Fruit fly (Drosophila melanogaster): ENCODE data around the gene DopEcR.

DopEcR gene

DNA sequence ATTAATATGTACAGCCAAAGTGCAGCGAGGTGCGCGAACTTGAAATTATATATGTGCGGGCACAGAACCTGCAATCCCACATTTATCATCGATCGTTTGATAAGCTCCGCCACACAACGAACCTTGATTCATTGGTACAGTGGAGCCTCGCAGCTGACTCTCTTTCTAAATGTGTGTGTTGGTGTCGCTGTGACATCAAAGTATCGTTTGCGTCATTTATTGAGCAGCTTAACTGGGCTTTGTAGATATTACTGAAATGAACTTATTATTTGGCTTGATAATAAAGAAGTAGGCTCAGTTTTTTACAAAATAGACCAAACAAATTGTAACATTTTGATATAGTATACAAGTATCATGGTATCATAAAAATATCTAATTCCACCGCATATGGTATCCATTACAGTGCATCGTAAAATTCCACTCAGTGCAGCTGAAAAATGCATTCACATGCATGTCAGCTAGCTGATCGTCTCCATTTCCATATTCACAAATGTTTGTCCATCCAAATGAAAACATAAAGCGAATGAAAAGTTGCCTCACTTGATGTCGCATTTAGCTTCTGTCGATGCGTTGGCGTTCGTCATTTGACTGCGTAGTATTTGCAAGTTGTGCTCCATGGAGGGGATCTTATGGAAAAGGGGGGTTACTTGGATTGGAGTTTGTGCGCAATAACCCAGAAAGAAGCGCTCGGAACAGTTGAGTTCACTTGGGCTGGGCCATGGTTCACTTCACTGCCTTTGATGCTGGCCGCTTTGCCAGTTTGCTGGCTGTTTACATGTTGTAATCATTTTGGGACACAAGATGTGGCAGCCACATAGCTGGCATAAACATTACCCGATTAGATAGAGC lies 31.1 kb upstream of the DopEcR start (continued):
- TF ChIP-seq cyc (GFP tag; optimal IDR thresholded peaks at IDR 0.05): no peak
- peak; percentile 23 for TF ChIP-seq topi (GFP tag; optimal IDR thresholded peaks at IDR 0.05)
- TF ChIP-seq svp (GFP tag): peak; percentile 73
- TF ChIP-seq Ets96B (tag; optimal IDR thresholded peaks at IDR 0.05): no peak
- peak; percentile 24 for TF ChIP-seq Met (GFP tag; optimal IDR thresholded peaks at IDR 0.05)
- TF ChIP-seq CG10669 (GFP tag; optimal IDR thresholded peaks at IDR 0.05): no peak
- TF ChIP-seq CG10631 (GFP tag; optimal IDR thresholded peaks at IDR 0.05): no peak
- peak; percentile 33 for TF ChIP-seq CG32006 (GFP tag; optimal IDR thresholded peaks at IDR 0.05)
- peak; percentile 19 for TF ChIP-seq Smox (GFP tag; optimal IDR thresholded peaks at IDR 0.05)

DNA sequence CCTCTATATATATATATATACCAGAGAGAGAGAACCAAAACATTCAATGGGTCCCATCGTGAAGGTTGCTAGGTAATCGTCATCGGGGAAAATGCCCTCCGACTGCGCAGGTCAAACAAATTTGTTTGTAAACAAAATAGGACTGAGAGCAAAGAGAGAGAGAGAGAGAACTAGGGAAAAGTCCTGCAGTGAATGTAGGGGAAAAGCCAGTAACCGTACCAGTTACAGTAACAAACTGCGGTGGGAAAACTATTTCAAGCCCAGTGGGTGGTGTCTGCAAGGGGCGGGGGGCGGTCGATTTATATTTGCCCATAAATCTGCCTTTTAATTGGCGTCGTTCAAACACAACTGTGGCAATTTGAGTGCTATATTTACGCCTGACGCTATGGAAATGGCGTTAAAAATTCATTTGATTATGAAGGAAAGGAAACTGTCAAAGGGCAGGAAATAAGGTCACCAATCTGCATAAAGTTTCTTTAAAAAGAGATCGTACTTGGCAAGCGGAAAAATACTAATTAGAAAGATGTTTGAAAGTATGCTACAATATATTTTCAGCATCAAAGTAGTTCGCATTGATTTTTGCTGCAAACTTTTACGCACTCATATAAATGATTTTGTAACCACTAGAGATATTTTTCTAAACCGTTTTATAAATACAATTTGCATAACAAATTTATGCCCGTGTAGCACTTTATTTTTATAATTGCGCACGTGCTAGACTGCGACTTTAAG lies 29.9 kb upstream of the DopEcR start:
- TF ChIP-seq CG16779 (tag; optimal IDR thresholded peaks at IDR 0.05) (no peak), Eip78C (GFP tag) (peak; percentile 20)

DNA sequence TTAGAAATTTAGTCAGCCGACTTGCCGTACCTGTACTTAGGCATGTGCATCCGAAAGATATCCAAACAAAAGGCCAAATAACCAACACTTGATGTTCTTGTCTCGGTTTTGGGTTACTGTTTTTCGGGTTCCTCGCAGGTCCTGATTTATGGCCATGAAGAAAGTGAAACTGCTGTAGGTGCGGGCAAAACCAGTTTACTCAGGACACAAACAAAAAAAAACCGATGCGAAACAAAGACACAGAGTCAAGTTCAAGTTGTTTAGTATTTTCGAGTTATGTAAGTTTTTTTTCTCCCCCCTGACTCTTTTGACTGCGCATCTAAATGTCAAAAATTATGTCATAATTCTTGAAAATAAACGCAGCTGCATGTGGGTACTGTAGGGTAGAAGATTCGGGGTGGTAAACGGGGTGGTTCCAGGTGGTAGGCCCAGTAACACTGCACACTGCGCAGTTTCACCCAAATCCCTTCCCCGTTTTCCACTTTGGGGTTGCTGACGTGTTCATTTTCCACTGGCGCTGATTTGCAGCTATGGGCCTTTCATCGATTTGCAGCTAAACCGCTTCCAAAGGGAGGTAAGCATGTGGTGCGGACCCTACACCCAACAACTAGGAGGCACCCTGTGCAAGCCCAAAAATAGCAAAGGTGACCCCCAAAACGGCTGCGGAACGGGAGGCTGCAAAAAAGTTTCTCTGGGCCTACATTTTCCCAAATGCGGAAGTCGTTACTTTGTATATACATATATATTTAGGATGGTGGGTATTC lies 29.1 kb upstream of the DopEcR start:
- TF ChIP-seq vri (GFP tag; optimal IDR thresholded peaks at IDR 0.05): peak; percentile 90
- peak; percentile 0 to 5 for TF ChIP-seq salr (GFP tag; optimal IDR thresholded peaks at IDR 0.05)
- no peak for TF ChIP-seq topi (GFP tag; optimal IDR thresholded peaks at IDR 0.05)
- TF ChIP-seq CG1621 (tag; optimal IDR thresholded peaks at IDR 0.05): no peak
- TF ChIP-seq CG7368 (GFP tag; optimal IDR thresholded peaks at IDR 0.05): no peak
- no peak for TF ChIP-seq cyc (GFP tag; optimal IDR thresholded peaks at IDR 0.05)
- peak; percentile 45 for TF ChIP-seq Blimp-1 (GFP tag; optimal IDR thresholded peaks at IDR 0.05)
- no peak for TF ChIP-seq CG32006 (GFP tag; optimal IDR thresholded peaks at IDR 0.05)
- TF ChIP-seq CG4318 (GFP tag; optimal IDR thresholded peaks at IDR 0.05): no peak
- no peak for TF ChIP-seq Lpt (GFP tag; optimal IDR thresholded peaks at IDR 0.05)
- no peak for TF ChIP-seq CG8119 (GFP tag; IDR thresholded peaks at IDR 0.05)

DNA sequence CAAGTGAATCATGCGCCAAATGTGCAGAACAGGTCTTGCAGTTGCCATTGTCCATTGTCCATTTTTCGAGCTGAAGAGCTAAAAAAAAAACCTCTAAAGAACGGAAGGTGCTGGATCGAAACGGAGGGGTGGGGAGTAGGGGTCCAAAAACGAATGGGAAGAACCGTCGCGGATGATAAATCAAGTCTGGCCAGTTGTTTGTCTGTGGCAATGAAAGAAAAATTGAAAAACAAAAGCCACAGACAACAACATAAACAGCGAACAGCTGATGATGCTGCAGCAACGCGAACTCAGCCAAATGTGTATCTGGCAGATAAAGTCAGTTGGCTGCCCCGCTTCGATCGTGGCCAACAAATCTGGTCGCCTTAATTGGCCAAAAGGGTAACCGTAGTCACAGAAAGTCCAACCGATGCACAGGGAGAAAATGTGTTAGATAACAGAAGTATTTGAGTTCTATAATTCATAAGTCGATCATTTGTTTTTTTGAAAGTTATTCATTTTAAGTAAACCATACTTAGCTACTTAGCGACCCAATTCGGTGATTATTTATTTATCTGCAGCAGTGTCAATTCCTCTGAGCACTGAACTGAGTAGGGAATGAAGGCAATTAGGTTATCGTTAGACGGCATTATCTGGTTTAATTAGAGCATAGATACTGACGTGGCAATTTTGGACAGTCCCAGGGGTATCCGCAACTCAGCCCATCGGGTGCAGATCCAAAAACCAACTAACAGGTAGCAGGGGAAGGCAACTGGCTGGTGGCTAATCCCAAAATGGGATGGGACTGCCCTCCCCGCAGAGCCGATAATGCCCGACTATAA lies 28.3 kb upstream of the DopEcR start:
- TF ChIP-seq dac (GFP tag; optimal IDR thresholded peaks at IDR 0.05): no peak
- no peak for TF ChIP-seq CG8119 (GFP tag; IDR thresholded peaks at IDR 0.05)
- no peak for TF ChIP-seq net (GFP tag; optimal IDR thresholded peaks at IDR 0.05)
- TF ChIP-seq fd59A (GFP tag; optimal IDR thresholded peaks at IDR 0.05): no peak
- TF ChIP-seq CG6808 (GFP tag; optimal IDR thresholded peaks at IDR 0.05): no peak
- TF ChIP-seq Hr39 (GFP tag; optimal IDR thresholded peaks at IDR 0.05): peak; percentile 3
- TF ChIP-seq CG3032 (tag; optimal IDR thresholded peaks at IDR 0.05): no peak
- no peak for TF ChIP-seq cyc (GFP tag; optimal IDR thresholded peaks at IDR 0.05)
- peak; percentile 32 for TF ChIP-seq esn (GFP tag; optimal IDR thresholded peaks at IDR 0.05)
- no peak for TF ChIP-seq CG11902 (GFP tag; optimal IDR thresholded peaks at IDR 0.05)
- no peak for TF ChIP-seq Hr38 (GFP tag; optimal IDR thresholded peaks at IDR 0.05)
- TF ChIP-seq Eip75B (GFP tag; optimal IDR thresholded peaks at IDR 0.05): no peak
- no peak for TF ChIP-seq vri (GFP tag; optimal IDR thresholded peaks at IDR 0.05)
- no peak for TF ChIP-seq CG11294 (GFP tag; IDR thresholded peaks at IDR 0.05)
- peak; percentile 10 for TF ChIP-seq CG6792 (GFP tag; optimal IDR thresholded peaks at IDR 0.05)
- peak; percentile 4 for TF ChIP-seq Smox (GFP tag; optimal IDR thresholded peaks at IDR 0.05)
- no peak for TF ChIP-seq OdsH (GFP tag; optimal IDR thresholded peaks at IDR 0.05)
- TF ChIP-seq CG1621 (tag; optimal IDR thresholded peaks at IDR 0.05): no peak
- peak; percentile 9 for TF ChIP-seq CG3919 (GFP tag; optimal IDR thresholded peaks at IDR 0.05)
- no peak for TF ChIP-seq Sox15 (GFP tag; optimal IDR thresholded peaks at IDR 0.05)
- TF ChIP-seq CG6163 (GFP tag; IDR thresholded peaks at IDR 0.05): peak; percentile 16; the same call in 2 of the 3 replicates
- TF ChIP-seq dsx (GFP tag; optimal IDR thresholded peaks at IDR 0.05; ENCODE audit: poor library complexity, severe bottlenecking): no peak
- no peak for TF ChIP-seq Gug (GFP tag; IDR thresholded peaks at IDR 0.05)
- TF ChIP-seq pdm3 (GFP tag; optimal IDR thresholded peaks at IDR 0.05): no peak
- peak; percentile 81 for TF ChIP-seq Eip78C (GFP tag)
- TF ChIP-seq Eip93F (GFP tag; optimal IDR thresholded peaks at IDR 0.05): no peak
- no peak for TF ChIP-seq CG9139 (GFP tag; optimal IDR thresholded peaks at IDR 0.05)

All from whole organism, prepupa.